Worm (Caenorhabditis elegans): ENCODE measurements around the gene Y44F5A.1.

DNA sequence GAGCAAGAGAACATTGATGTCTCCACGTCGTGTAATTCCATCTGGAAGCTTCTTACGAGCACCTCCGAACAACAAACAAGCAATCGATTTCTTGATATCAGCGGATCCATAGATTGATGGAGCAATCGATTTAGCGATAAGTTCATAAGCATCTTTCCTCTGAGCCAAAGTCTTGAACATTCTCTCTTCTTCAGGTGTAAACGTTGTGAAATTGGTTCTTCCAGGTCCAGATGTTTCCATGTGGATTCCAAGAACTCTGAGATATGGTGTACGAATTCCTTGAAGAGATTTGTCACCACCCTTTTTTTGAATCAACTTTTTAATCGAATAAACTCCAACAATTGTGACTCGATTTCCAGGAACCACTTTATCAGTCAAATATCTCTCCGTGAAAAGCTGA lies 42.5 kb upstream of the Y44F5A.1 start:
- TF ChIP-seq madf-2 (tag; optimal IDR thresholded peaks at IDR 0.05) (no peak), nfya-1 (tag; optimal IDR thresholded peaks at IDR 0.05) (no peak), ets-4 (tag; optimal IDR thresholded peaks at IDR 0.05) (no peak), sox-4 (tag; optimal IDR thresholded peaks at IDR 0.05) (no peak), K09A11.1 (tag; optimal IDR thresholded peaks at IDR 0.05; ENCODE audit: insufficient read depth) (no peak), hlh-30 (tag; optimal IDR thresholded peaks at IDR 0.05; ENCODE audit: insufficient read depth) (no peak), ama-1 (optimal IDR thresholded peaks at IDR 0.05) (no peak), ceh-2 (tag; optimal IDR thresholded peaks at IDR 0.05) (no peak), ceh-14 (tag; optimal IDR thresholded peaks at IDR 0.05) (no peak), pqm-1 (tag; optimal IDR thresholded peaks at IDR 0.05) (no peak), ceh-9 (tag; optimal IDR thresholded peaks at IDR 0.05) (no peak)
